Worm (Caenorhabditis elegans): ENCODE measurements around the gene xnd-1.

Gene xnd-1

ce11 chrIII:5591668-5592149 lies 12.6 kb upstream of the xnd-1 start, which contains the start of the genes ddx-15 and ucr-1 (continued):
- TF ChIP-seq ama-1 (optimal IDR thresholded peaks at IDR 0.05) (peak; percentile 33), F44E2.7 (GFP tag; IDR thresholded peaks at IDR 0.05) (no peak), egl-27 (tag; optimal IDR thresholded peaks at IDR 0.05) (no peak), ztf-7 (tag; optimal IDR thresholded peaks at IDR 0.05) (no peak), snpc-1.2 (GFP tag; IDR thresholded peaks at IDR 0.05) (no peak)

DNA sequence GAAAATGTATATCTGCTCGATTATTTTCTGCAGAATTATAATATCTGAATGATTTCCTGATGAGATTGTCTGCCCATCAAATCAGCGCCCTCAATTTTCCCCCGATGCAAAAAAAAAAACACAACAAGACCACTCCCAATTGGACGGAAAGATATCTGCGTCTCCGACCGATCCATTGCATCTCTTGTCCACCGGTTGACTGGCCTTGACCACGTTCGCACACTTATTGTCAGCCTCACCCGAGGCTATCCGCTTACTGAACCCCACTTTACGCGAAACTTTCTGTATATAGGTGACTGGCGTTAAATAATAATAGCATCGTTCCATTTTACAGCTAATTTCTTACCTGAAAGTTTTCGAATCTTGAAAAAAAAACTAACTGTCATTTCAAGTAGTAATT lies 9.9 kb upstream of the xnd-1 start:
- peak in 1 of 2 experiments; percentile 37 for TF ChIP-seq lsy-2 (tag; optimal IDR thresholded peaks at IDR 0.05)
- no peak for TF ChIP-seq unc-62 (GFP tag; optimal IDR thresholded peaks at IDR 0.05 in 1 of 2)
- TF ChIP-seq unc-62 (tag; optimal IDR thresholded peaks at IDR 0.05) = no peak
- TF ChIP-seq lin-38 (GFP tag; IDR thresholded peaks at IDR 0.05) = peak; percentile 32
- TF ChIP-seq dve-1 (tag; optimal IDR thresholded peaks at IDR 0.05; ENCODE audit: insufficient read depth) = peak; percentile 28
- peak; percentile 43 for TF ChIP-seq nhr-28 (tag; optimal IDR thresholded peaks at IDR 0.05)
- TF ChIP-seq mes-2 (tag; optimal IDR thresholded peaks at IDR 0.05; ENCODE audit: poor library complexity, severe bottlenecking) = peak; percentile 62
- TF ChIP-seq aha-1 (tag) = peak; percentile 38
- TF ChIP-seq F37D6.2 (tag; optimal IDR thresholded peaks at IDR 0.05) = no peak
- no peak for TF ChIP-seq jun-1 (tag; optimal IDR thresholded peaks at IDR 0.05)
- no peak for TF ChIP-seq nhr-10 (tag; optimal IDR thresholded peaks at IDR 0.05)
- TF ChIP-seq mxl-3 (GFP tag; optimal IDR thresholded peaks at IDR 0.05) = peak; percentile 43
- peak; percentile 80 for TF ChIP-seq ama-1 (optimal IDR thresholded peaks at IDR 0.05)
- no peak for TF ChIP-seq nhr-77 (tag; optimal IDR thresholded peaks at IDR 0.05)
- TF ChIP-seq madf-9 (GFP tag; conservative IDR thresholded peaks at IDR 0.05) = 0 out of 2 replicates have a peak, but pooled peaks have one; percentile 17
- TF ChIP-seq daf-16 (GFP tag; optimal IDR thresholded peaks at IDR 0.05) = peak in 1 of 2 experiments; percentile 7
- TF ChIP-seq daf-16 (tag; optimal IDR thresholded peaks at IDR 0.05) = no peak
- TF ChIP-seq nhr-25 (tag; optimal IDR thresholded peaks at IDR 0.05; ENCODE audit: borderline replicate concordance, insufficient read depth) = peak; percentile 76
- TF ChIP-seq Y5F2A.4 (GFP tag; optimal IDR thresholded peaks at IDR 0.05) = no peak
- peak in 1 of 2 experiments; percentile 22 for TF ChIP-seq mdl-1 (tag; optimal IDR thresholded peaks at IDR 0.05)
- peak; percentile 38; the same call in 1 of the 2 replicates for TF ChIP-seq hmg-1.1 (GFP tag; IDR thresholded peaks at IDR 0.05)
- 0 out of 2 replicates have a peak, but pooled peaks have one; percentile 26 for TF ChIP-seq arid-1 (GFP tag; conservative IDR thresholded peaks at IDR 0.05)
- TF ChIP-seq ceh-82 (tag; optimal IDR thresholded peaks at IDR 0.05) = no peak

DNA sequence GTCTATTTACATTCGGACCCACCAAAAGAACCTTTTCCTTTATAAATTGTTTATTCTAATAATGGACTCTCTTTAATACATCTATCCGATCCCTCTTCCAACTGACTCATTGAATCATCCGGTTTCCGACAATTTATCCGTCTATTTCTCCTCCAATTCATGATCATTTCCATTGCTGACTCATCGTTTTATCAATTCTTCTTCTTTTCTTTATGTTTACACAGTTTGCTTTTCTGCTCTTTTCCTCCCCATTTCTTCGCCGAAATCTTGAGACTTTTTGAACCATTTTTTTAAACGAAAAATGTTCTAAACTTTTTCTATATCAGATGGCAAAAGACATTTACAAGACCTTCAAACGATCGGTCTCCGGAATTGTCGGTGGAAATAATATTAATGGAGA lies 8.8 kb upstream of the xnd-1 start, which contains the start of gene ced-6:
ced-6 (plus strand) TSS at position 327 of the 400 bp plus-strand sequence.
- TF ChIP-seq dve-1 (tag; optimal IDR thresholded peaks at IDR 0.05; ENCODE audit: insufficient read depth) (peak; percentile 9), dmd-6 (GFP tag; IDR thresholded peaks at IDR 0.05) (no peak), aha-1 (tag) (peak; percentile 81)

DNA sequence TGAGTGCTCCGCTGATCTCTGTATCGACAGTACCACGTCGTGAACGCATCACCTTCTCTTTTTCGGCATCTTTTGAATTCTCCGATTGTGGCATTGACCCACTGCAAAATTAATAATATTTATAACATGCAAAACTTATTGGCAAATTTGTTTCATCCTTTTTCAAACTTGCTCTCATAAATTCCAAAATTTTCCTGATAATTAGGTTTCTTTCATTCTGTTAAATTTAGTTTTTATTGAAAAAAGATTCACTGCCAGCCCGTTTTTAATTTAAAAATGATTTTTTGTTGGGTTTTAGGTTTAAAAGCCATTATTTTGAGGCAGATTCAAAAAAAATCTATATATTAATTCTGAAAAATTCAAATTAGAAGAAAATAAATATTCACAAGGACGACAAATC lies 4.3 kb upstream of the xnd-1 start, which contains the start of gene wdr-37:
wdr-37 (minus strand) TSS at position 101 of the 400 bp plus-strand sequence.
- TF ChIP-seq mep-1 (tag; optimal IDR thresholded peaks at IDR 0.05) (peak; percentile 12), Y75B8A.6 (GFP tag; IDR thresholded peaks at IDR 0.05) (no peak), lim-7 (GFP tag; IDR thresholded peaks at IDR 0.05) (no peak), snpc-1.2 (GFP tag; IDR thresholded peaks at IDR 0.05) (no peak)

DNA sequence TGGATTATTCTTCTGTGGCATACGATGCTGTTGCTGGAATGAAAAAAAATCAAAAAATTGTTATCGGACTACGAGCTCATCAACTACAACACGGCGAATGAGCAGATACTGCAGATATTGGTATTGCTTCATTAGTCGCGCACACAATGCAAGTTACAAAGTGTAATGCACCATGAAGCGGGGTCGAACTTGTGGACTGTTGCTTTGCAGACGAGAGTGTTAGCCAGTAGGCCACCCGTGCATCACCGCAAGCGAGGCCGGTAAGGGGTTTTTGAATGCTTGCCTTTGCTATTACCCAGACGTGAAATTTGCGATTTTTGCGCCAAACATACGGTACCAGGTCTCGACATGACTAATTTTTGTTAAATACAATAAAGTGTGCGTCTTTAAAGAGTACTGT lies 2.3 kb upstream of the xnd-1 start:
- TF ChIP-seq lsy-2 (tag; optimal IDR thresholded peaks at IDR 0.05) = peak in 1 of 2 experiments; percentile 76
- peak; percentile 73; the same call in 1 of the 2 replicates for TF ChIP-seq nhr-41 (GFP tag; IDR thresholded peaks at IDR 0.05)
- TF ChIP-seq F49E8.2 (tag; optimal IDR thresholded peaks at IDR 0.05; ENCODE audit: borderline replicate concordance) = peak; percentile 89
- peak; percentile 87 for TF ChIP-seq vab-7 (GFP tag; IDR thresholded peaks at IDR 0.05)
- no peak for TF ChIP-seq attf-4 (tag; optimal IDR thresholded peaks at IDR 0.05)
- 0 out of 2 replicates have a peak, but pooled peaks have one; percentile 17 for TF ChIP-seq zip-11 (GFP tag; IDR thresholded peaks at IDR 0.05)
- peak; percentile 91; the same call in 1 of the 2 replicates for TF ChIP-seq Y105C5A.15 (GFP tag; IDR thresholded peaks at IDR 0.05)
- peak; percentile 51 to 92 for TF ChIP-seq daf-16 (GFP tag; optimal IDR thresholded peaks at IDR 0.05)
- TF ChIP-seq daf-16 (tag; optimal IDR thresholded peaks at IDR 0.05) = peak; percentile 61
- TF ChIP-seq dmd-9 (GFP tag; IDR thresholded peaks at IDR 0.05) = peak; percentile 83
- peak; percentile 61 for TF ChIP-seq zfp-2 (tag; optimal IDR thresholded peaks at IDR 0.05)
- TF ChIP-seq daf-8 (GFP tag; IDR thresholded peaks at IDR 0.05) = no peak
- no peak for TF ChIP-seq unc-39 (tag; optimal IDR thresholded peaks at IDR 0.05)
- no peak for TF ChIP-seq cey-2 (tag; optimal IDR thresholded peaks at IDR 0.05; ENCODE audit: borderline replicate concordance, insufficient read depth)
- peak; percentile 72 for TF ChIP-seq ceh-20 (GFP tag; IDR thresholded peaks at IDR 0.05)
- no peak for TF ChIP-seq ama-1 (optimal IDR thresholded peaks at IDR 0.05)
- peak; percentile 86 for TF ChIP-seq Y48G9A.11 (GFP tag; IDR thresholded peaks at IDR 0.05)

All from whole organism, L4 larva.